Worm (Caenorhabditis elegans): ENCODE data around the gene trul-1.
"Not testable (repeated sequence)": the region's sequence is repeated elsewhere in the genome, so short reads cannot be mapped to it uniquely, and the experiment has no call there.

DNA sequence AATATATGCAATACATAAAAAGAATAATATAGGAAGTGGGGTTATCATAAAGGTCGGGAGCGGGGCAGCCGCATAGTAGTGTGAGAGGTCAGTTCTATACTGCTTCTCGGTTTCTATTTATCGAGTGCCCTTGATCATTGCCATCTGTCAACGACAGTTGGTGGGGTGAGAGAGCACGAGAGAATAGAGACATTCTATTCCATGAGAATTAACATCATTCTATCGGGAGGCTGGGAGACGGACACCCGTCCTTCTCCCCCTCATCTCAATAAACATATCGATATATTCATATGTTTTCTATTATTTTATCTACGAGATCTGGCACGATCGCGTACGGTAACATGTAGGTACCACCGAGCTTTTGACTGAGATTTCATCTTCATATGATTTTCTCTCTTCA, 29.7 kb upstream of the trul-1 start, which contains the start of gene mps-2:
- TF ChIP-seq unc-62 (GFP tag; optimal IDR thresholded peaks at IDR 0.05); rpc-1 (optimal IDR thresholded peaks at IDR 0.05); rpc-1 (tag; optimal IDR thresholded peaks at IDR 0.05); ama-1 (optimal IDR thresholded peaks at IDR 0.05); ama-1 (GFP tag; optimal IDR thresholded peaks at IDR 0.05); nhr-90 (tag; optimal IDR thresholded peaks at IDR 0.05); die-1 (tag; optimal IDR thresholded peaks at IDR 0.05); madf-6 (GFP tag; IDR thresholded peaks at IDR 0.05): not testable (repeated sequence)

Measured in whole organism, young adult.